Worm (Caenorhabditis elegans): ENCODE data around the gene srg-1.

Gene srg-1

ce11 chrIII:6272868-6273267 is 14.7 kb upstream of the srg-1 start, which contains the start of gene C18F10.2:
Gene C18F10.2, plus strand, starts transcription at chrIII:6273168.
- TF ChIP-seq ztf-4 (tag; optimal IDR thresholded peaks at IDR 0.05) (no peak), ceh-16 (tag; optimal IDR thresholded peaks at IDR 0.05) (no peak), pqm-1 (tag; optimal IDR thresholded peaks at IDR 0.05) (no peak), unc-62 (GFP tag; optimal IDR thresholded peaks at IDR 0.05) (no peak), zag-1 (tag; optimal IDR thresholded peaks at IDR 0.05) (no peak), unc-39 (tag; optimal IDR thresholded peaks at IDR 0.05) (no peak), snpc-4 (tag; optimal IDR thresholded peaks at IDR 0.05) (no peak), nfya-1 (tag; optimal IDR thresholded peaks at IDR 0.05; ENCODE audit: insufficient read depth) (no peak), egl-5 (tag; optimal IDR thresholded peaks at IDR 0.05) (no peak), sea-2 (GFP tag; optimal IDR thresholded peaks at IDR 0.05) (no peak), nhr-25 (tag; optimal IDR thresholded peaks at IDR 0.05) (no peak), skn-1 (tag; optimal IDR thresholded peaks at IDR 0.05) (no peak), fos-1 (tag; optimal IDR thresholded peaks at IDR 0.05) (no peak), lin-39 (tag; optimal IDR thresholded peaks at IDR 0.05) (no peak), nhr-28 (tag; optimal IDR thresholded peaks at IDR 0.05) (no peak), nhr-77 (tag; optimal IDR thresholded peaks at IDR 0.05) (no peak), ztf-11 (tag; optimal IDR thresholded peaks at IDR 0.05) (no peak), nhr-237 (tag; optimal IDR thresholded peaks at IDR 0.05) (no peak), nhr-12 (tag; optimal IDR thresholded peaks at IDR 0.05) (no peak)

ce11 chrIII:6270277-6270676 is 12.1 kb upstream of the srg-1 start, which contains the start of gene srg-3:
Gene srg-3, minus strand, starts transcription at chrIII:6270377.
- TF ChIP-seq eor-1 (tag; optimal IDR thresholded peaks at IDR 0.05): no peak
- no peak for TF ChIP-seq aly-2 (tag; optimal IDR thresholded peaks at IDR 0.05)
- TF ChIP-seq egl-5 (tag; optimal IDR thresholded peaks at IDR 0.05): no peak
- no peak for TF ChIP-seq nhr-67 (tag; optimal IDR thresholded peaks at IDR 0.05)
- no peak for TF ChIP-seq mml-1 (tag; optimal IDR thresholded peaks at IDR 0.05)
- TF ChIP-seq zag-1 (tag; optimal IDR thresholded peaks at IDR 0.05): no peak
- TF ChIP-seq lin-15B (tag; optimal IDR thresholded peaks at IDR 0.05): no peak
- TF ChIP-seq unc-39 (tag; optimal IDR thresholded peaks at IDR 0.05): no peak
- TF ChIP-seq hmg-11 (tag; optimal IDR thresholded peaks at IDR 0.05): no peak
- no peak for TF ChIP-seq elt-2 (tag; optimal IDR thresholded peaks at IDR 0.05)
- no peak for TF ChIP-seq ceh-9 (tag; optimal IDR thresholded peaks at IDR 0.05)
- TF ChIP-seq pqm-1 (tag; optimal IDR thresholded peaks at IDR 0.05): no peak
- no peak for TF ChIP-seq lin-39 (tag; optimal IDR thresholded peaks at IDR 0.05)
- no peak for TF ChIP-seq nhr-25 (tag; optimal IDR thresholded peaks at IDR 0.05)
- TF ChIP-seq nfya-1 (tag; optimal IDR thresholded peaks at IDR 0.05; ENCODE audit: insufficient read depth): no peak
- no peak for TF ChIP-seq snpc-4 (tag; optimal IDR thresholded peaks at IDR 0.05)
- TF ChIP-seq ama-1 (optimal IDR thresholded peaks at IDR 0.05): no peak

ce11 chrIII:6268061-6268460 is 9.9 kb upstream of the srg-1 start, which contains the start of gene srg-7:
Gene srg-7, minus strand, starts transcription at chrIII:6268161.
- no peak for TF ChIP-seq nhr-77 (tag; optimal IDR thresholded peaks at IDR 0.05)
- TF ChIP-seq fos-1 (tag; optimal IDR thresholded peaks at IDR 0.05): no peak
- TF ChIP-seq fkh-2 (tag; optimal IDR thresholded peaks at IDR 0.05): no peak
- no peak for TF ChIP-seq egl-27 (tag; optimal IDR thresholded peaks at IDR 0.05)
- no peak for TF ChIP-seq ZK546.5 (tag; optimal IDR thresholded peaks at IDR 0.05)
- no peak for TF ChIP-seq nhr-43 (tag; optimal IDR thresholded peaks at IDR 0.05; ENCODE audit: poor library complexity, severe bottlenecking)
- TF ChIP-seq aly-2 (tag; optimal IDR thresholded peaks at IDR 0.05): no peak
- no peak for TF ChIP-seq elt-2 (tag; optimal IDR thresholded peaks at IDR 0.05)
- TF ChIP-seq nhr-67 (tag; optimal IDR thresholded peaks at IDR 0.05): no peak
- no peak for TF ChIP-seq hmg-11 (tag; optimal IDR thresholded peaks at IDR 0.05)
- TF ChIP-seq pqm-1 (tag; optimal IDR thresholded peaks at IDR 0.05): no peak
- no peak for TF ChIP-seq nfya-1 (tag; optimal IDR thresholded peaks at IDR 0.05; ENCODE audit: insufficient read depth)
- TF ChIP-seq nhr-237 (tag; optimal IDR thresholded peaks at IDR 0.05): no peak
- no peak for TF ChIP-seq lin-15B (tag; optimal IDR thresholded peaks at IDR 0.05)

ce11 chrIII:6265911-6266310 is 7.7 kb upstream of the srg-1 start, which contains the start of gene srg-6:
Gene srg-6, minus strand, starts transcription at chrIII:6266011.
- TF ChIP-seq nhr-77 (tag; optimal IDR thresholded peaks at IDR 0.05) (no peak), jun-1 (tag; optimal IDR thresholded peaks at IDR 0.05) (no peak), lsy-12 (tag; optimal IDR thresholded peaks at IDR 0.05) (no peak), fos-1 (tag; optimal IDR thresholded peaks at IDR 0.05) (no peak), nhr-28 (tag; optimal IDR thresholded peaks at IDR 0.05) (no peak), nhr-12 (tag; optimal IDR thresholded peaks at IDR 0.05) (no peak)

- TF ChIP-seq pqm-1 (tag; optimal IDR thresholded peaks at IDR 0.05) (no peak), egl-5 (tag; optimal IDR thresholded peaks at IDR 0.05) (no peak), nfya-1 (tag; optimal IDR thresholded peaks at IDR 0.05; ENCODE audit: insufficient read depth) (no peak), ztf-11 (tag; optimal IDR thresholded peaks at IDR 0.05) (no peak), aly-2 (tag; optimal IDR thresholded peaks at IDR 0.05) (no peak), unc-62 (GFP tag; optimal IDR thresholded peaks at IDR 0.05) (no peak), unc-39 (tag; optimal IDR thresholded peaks at IDR 0.05) (no peak), elt-2 (tag; optimal IDR thresholded peaks at IDR 0.05) (no peak), ceh-16 (tag; optimal IDR thresholded peaks at IDR 0.05) (no peak), nhr-23 (tag; optimal IDR thresholded peaks at IDR 0.05) (no peak), fkh-2 (tag; optimal IDR thresholded peaks at IDR 0.05) (no peak), skn-1 (tag; optimal IDR thresholded peaks at IDR 0.05) (no peak), fos-1 (tag; optimal IDR thresholded peaks at IDR 0.05) (no peak), nhr-25 (tag; optimal IDR thresholded peaks at IDR 0.05) (no peak), daf-12 (tag; optimal IDR thresholded peaks at IDR 0.05) (no peak), ceh-28 (tag; optimal IDR thresholded peaks at IDR 0.05) (no peak), nhr-76 (tag; optimal IDR thresholded peaks at IDR 0.05) (no peak)
Measured at ce11 chrIII:6264447-6264846, 6.3 kb upstream of the srg-1 start, which contains the start of gene srg-5. Gene srg-5, minus strand, starts transcription at chrIII:6264547.
